Worm (Caenorhabditis elegans) whole organism, young adult: ENCODE measurements around the gene F10E7.1.

Source experiments
- B0261.1 ChIP-seq: sonication (generic microtip); optimal IDR thresholded peaks from 2 replicates; lab custom pipeline; 2016; ENCODE audit warnings: mild to moderate bottlenecking, missing genetic modification characterization, moderate library complexity, missing compliant biosample characterization
- D2030.7 ChIP-seq: fragments of 200-800 bp; sonication (Bioruptor generic); IDR thresholded peaks from 2 replicates; pipeline ENCODE4 v1.3.6; 2022; ENCODE audit warnings: missing genetic modification reagents, missing genetic modification characterization, missing compliant biosample characterization
- F23B12.7 ChIP-seq: sonication (generic microtip); optimal IDR thresholded peaks from 2 replicates; lab custom pipeline; 2017; ENCODE audit warnings: missing genetic modification characterization, mild to moderate bottlenecking, missing compliant biosample characterization, antibody characterized with exemption, moderate library complexity; ENCODE audit not compliant: insufficient read depth
- F49E8.2 ChIP-seq: sonication (generic microtip); optimal IDR thresholded peaks from 3 replicates; lab custom pipeline; 2017; ENCODE audit warnings: missing genetic modification characterization, mild to moderate bottlenecking, missing compliant biosample characterization, antibody characterized with exemption, moderate library complexity; ENCODE audit not compliant: insufficient read depth
- F55B11.4 ChIP-seq: sonication (generic microtip); optimal IDR thresholded peaks from 2 replicates; lab custom pipeline; 2016; ENCODE audit warnings: missing compliant biosample characterization, missing genetic modification characterization, borderline replicate concordance; ENCODE audit not compliant: insufficient read depth
- F57A8.1 ChIP-seq: fragments of 200-800 bp; sonication (Bioruptor generic); optimal IDR thresholded peaks from 2 replicates; lab custom pipeline; 2018; ENCODE audit warnings: mild to moderate bottlenecking, missing genetic modification characterization, moderate library complexity, missing compliant biosample characterization
- K11D2.4 ChIP-seq: fragments of 200-800 bp; sonication (Bioruptor generic); IDR thresholded peaks from 2 replicates; pipeline ENCODE4 v1.3.6; 2022; ENCODE audit warnings: missing genetic modification reagents, missing genetic modification characterization, missing compliant biosample characterization
- Y53G8AR.9 ChIP-seq: fragments of 200-800 bp; sonication (Bioruptor generic); conservative IDR thresholded peaks from 2 replicates; pipeline ENCODE4 v1.3.6; 2022; ENCODE audit warnings: missing genetic modification reagents, missing genetic modification characterization, missing compliant biosample characterization
- Y95B8A.8 ChIP-seq: fragments of 200-800 bp; sonication (Bioruptor generic); IDR thresholded peaks from 2 replicates; pipeline ENCODE4 v1.3.6; 2022; ENCODE audit warnings: missing genetic modification reagents, missing genetic modification characterization, missing compliant biosample characterization
- akir-1 ChIP-seq: fragments of 200-800 bp; sonication (Bioruptor generic); optimal IDR thresholded peaks from 2 replicates; lab custom pipeline; 2018; ENCODE audit warnings: mild to moderate bottlenecking, missing genetic modification characterization, moderate library complexity, missing compliant biosample characterization
- athp-1 ChIP-seq: sonication (generic microtip); optimal IDR thresholded peaks from 2 replicates; lab custom pipeline; 2017; ENCODE audit warnings: mild to moderate bottlenecking, missing genetic modification characterization, missing compliant biosample characterization
- bed-1 ChIP-seq: fragments of 200-800 bp; sonication (Bioruptor generic); IDR thresholded peaks from 2 replicates; pipeline ENCODE4 v1.3.6; 2022; ENCODE audit warnings: missing genetic modification reagents, missing genetic modification characterization, missing compliant biosample characterization
- bed-2 ChIP-seq: fragments of 200-800 bp; sonication (Bioruptor generic); IDR thresholded peaks from 2 replicates; pipeline ENCODE4 v1.3.6; 2022; ENCODE audit warnings: missing genetic modification reagents, missing genetic modification characterization, missing compliant biosample characterization
- ceh-58 ChIP-seq: fragments of 200-800 bp; sonication (Bioruptor generic); IDR thresholded peaks from 2 replicates; pipeline ENCODE4 v1.3.6; 2022; ENCODE audit warnings: missing genetic modification characterization, missing compliant biosample characterization
- ceh-91 ChIP-seq: fragments of 200-800 bp; sonication (Bioruptor generic); IDR thresholded peaks from 2 replicates; pipeline ENCODE4 v1.3.6; 2022; ENCODE audit warnings: missing genetic modification reagents, missing genetic modification characterization, missing compliant biosample characterization
- chd-7 ChIP-seq: sonication (generic microtip); optimal IDR thresholded peaks from 2 replicates; lab custom pipeline; 2016; ENCODE audit warnings: mild to moderate bottlenecking, missing genetic modification characterization, moderate library complexity, missing compliant biosample characterization
- die-1 ChIP-seq: sonication (generic microtip); optimal IDR thresholded peaks from 2 replicates; lab custom pipeline; 2016; ENCODE audit warnings: missing genotype, mild to moderate bottlenecking, missing genetic modification characterization, missing compliant biosample characterization
- efl-1 ChIP-seq: fragments of 150-350 bp; optimal IDR thresholded peaks from 2 replicates; lab custom pipeline; 2014; ENCODE audit warnings: missing biosample characterization, missing genetic modification reagents, missing genetic modification characterization
- egrh-3 ChIP-seq: fragments of 200-800 bp; sonication (Bioruptor generic); IDR thresholded peaks from 2 replicates; pipeline ENCODE4 v1.3.6; 2022; ENCODE audit warnings: missing genetic modification reagents, missing genetic modification characterization, missing compliant biosample characterization
- gei-17 ChIP-seq: fragments of 200-800 bp; sonication (Bioruptor generic); optimal IDR thresholded peaks from 2 replicates; lab custom pipeline; 2018; ENCODE audit warnings: mild to moderate bottlenecking, missing genetic modification characterization, missing compliant biosample characterization
- hsf-1 ChIP-seq: fragments of 200-800 bp; sonication (Bioruptor generic); IDR thresholded peaks from 2 replicates; pipeline ENCODE4 v1.3.6; 2022; ENCODE audit warnings: missing genetic modification reagents, missing genetic modification characterization, missing compliant biosample characterization
- let-607 ChIP-seq, 2 experiments: fragments of 200-800 bp in 1 of 2; sonication (Bioruptor generic) in 1 of 2; sonication (generic microtip) in 1 of 2; optimal IDR thresholded peaks; 2 replicates each; lab custom pipeline; 2016 to 2018; ENCODE audit warnings: mild to moderate bottlenecking in 2 of 2, missing compliant biosample characterization in 2 of 2, missing genetic modification characterization in 2 of 2, moderate library complexity in 2 of 2, missing genotype in 1 of 2
- lsl-1 ChIP-seq: fragments of 200-800 bp; sonication (Bioruptor generic); optimal IDR thresholded peaks from 2 replicates; lab custom pipeline; 2018; ENCODE audit warnings: mild to moderate bottlenecking, missing genetic modification characterization, moderate library complexity, missing compliant biosample characterization
- madf-10 ChIP-seq: sonication (generic microtip); optimal IDR thresholded peaks from 2 replicates; lab custom pipeline; 2016; ENCODE audit warnings: mild to moderate bottlenecking, missing genetic modification characterization, missing compliant biosample characterization
- madf-3 ChIP-seq: fragments of 200-800 bp; sonication (Bioruptor generic); IDR thresholded peaks from 2 replicates; pipeline ENCODE4 v1.3.6; 2022; ENCODE audit warnings: missing genetic modification reagents, missing genetic modification characterization, missing compliant biosample characterization
- mcd-1 ChIP-seq: fragments of 200-800 bp; sonication (Bioruptor generic); IDR thresholded peaks from 2 replicates; pipeline ENCODE4 v1.3.6; 2022; ENCODE audit warnings: missing genetic modification reagents, missing genetic modification characterization, missing compliant biosample characterization
- mel-28 ChIP-seq: sonication (generic microtip); optimal IDR thresholded peaks from 2 replicates; lab custom pipeline; 2016; ENCODE audit warnings: borderline replicate concordance, mild to moderate bottlenecking, missing genetic modification characterization, missing compliant biosample characterization
- nfyb-1 ChIP-seq: fragments of 200-800 bp; sonication (Bioruptor generic); IDR thresholded peaks from 2 replicates; pipeline ENCODE4 v1.3.6; 2022; ENCODE audit warnings: missing genetic modification reagents, missing genetic modification characterization, missing compliant biosample characterization
- nhr-27 ChIP-seq: fragments of 200-800 bp; sonication (Bioruptor generic); optimal IDR thresholded peaks from 2 replicates; lab custom pipeline; 2018; ENCODE audit warnings: mild to moderate bottlenecking, missing genetic modification characterization, moderate library complexity, missing compliant biosample characterization
- nhr-80 ChIP-seq: sonication (generic microtip); optimal IDR thresholded peaks from 2 replicates; lab custom pipeline; 2016; ENCODE audit warnings: missing genetic modification characterization, missing compliant biosample characterization
- pha-4 ChIP-seq: fragments of 150-350 bp; sonication (generic microtip); optimal IDR thresholded peaks from 2 replicates; lab custom pipeline; 2014; ENCODE audit warnings: missing biosample characterization, missing genetic modification reagents, missing genetic modification characterization
- rec-8 ChIP-seq, 2 experiments: sonication (generic microtip); optimal IDR thresholded peaks; 2 replicates each; lab custom pipeline; 2016; ENCODE audit warnings: mild to moderate bottlenecking in 2 of 2, missing genetic modification characterization in 2 of 2, missing genetic modification reagents in 2 of 2, missing genotype in 2 of 2, missing biosample characterization in 1 of 2, missing compliant biosample characterization in 1 of 2, moderate library complexity in 1 of 2
- snpc-4 ChIP-seq, 5 experiments: fragments of 150-350 bp in 1 of 5; sonication (generic microtip) in 4 of 5; optimal IDR thresholded peaks; 2 replicates each; lab custom pipeline; 2014 to 2018; ENCODE audit warnings: missing genetic modification characterization in 5 of 5, missing biosample characterization in 3 of 5, antibody characterized with exemption in 2 of 5, mild to moderate bottlenecking in 2 of 5, missing compliant biosample characterization in 2 of 5, missing genotype in 2 of 5, moderate library complexity in 2 of 5, missing genetic modification reagents in 1 of 5
- somi-1 ChIP-seq: fragments of 200-800 bp; sonication (Bioruptor generic); optimal IDR thresholded peaks from 2 replicates; lab custom pipeline; 2018; ENCODE audit warnings: mild to moderate bottlenecking, missing genetic modification characterization, missing compliant biosample characterization
- sptf-2 ChIP-seq: fragments of 200-800 bp; sonication (Bioruptor generic); optimal IDR thresholded peaks from 2 replicates; lab custom pipeline; 2018; ENCODE audit warnings: mild to moderate bottlenecking, missing genetic modification characterization, missing compliant biosample characterization
- tbx-9 ChIP-seq: sonication (generic microtip); optimal IDR thresholded peaks from 2 replicates; lab custom pipeline; 2016; ENCODE audit warnings: borderline replicate concordance, missing genetic modification characterization, inconsistent platforms, missing compliant biosample characterization
- unc-130 ChIP-seq: sonication (generic microtip); optimal IDR thresholded peaks from 2 replicates; lab custom pipeline; 2016; ENCODE audit warnings: missing genetic modification reagents, missing genetic modification characterization, missing compliant biosample characterization
- zim-3 ChIP-seq: sonication (generic microtip); optimal IDR thresholded peaks from 2 replicates; lab custom pipeline; 2017; ENCODE audit warnings: mild to moderate bottlenecking, missing genetic modification characterization, moderate library complexity, missing compliant biosample characterization
- ztf-18 ChIP-seq: sonication (generic microtip); optimal IDR thresholded peaks from 2 replicates; lab custom pipeline; 2016; ENCODE audit warnings: missing genotype, mild to moderate bottlenecking, missing genetic modification characterization, missing compliant biosample characterization
- ztf-26 ChIP-seq: sonication (generic microtip); optimal IDR thresholded peaks from 2 replicates; lab custom pipeline; 2017; ENCODE audit warnings: missing genetic modification characterization, missing compliant biosample characterization
- ztf-28 ChIP-seq: fragments of 200-800 bp; sonication (Bioruptor generic); IDR thresholded peaks from 2 replicates; pipeline ENCODE4 v1.3.6; 2022; ENCODE audit warnings: missing genetic modification reagents, missing genetic modification characterization, missing compliant biosample characterization

Gene F10E7.1

ce11 chrII:7161512-7161911 lies 35.0 kb downstream of the F10E7.1 start, which contains the start of gene C27H5.12:
TSS of gene C27H5.12 (minus strand) at chrII:7161612.
- no peak for TF ChIP-seq die-1 (tag; lab: Kevin White, UChicago)
- no peak for TF ChIP-seq ztf-18
- no peak for TF ChIP-seq snpc-4 (GFP tag; optimal IDR thresholded peaks at IDR 0.05; lab: Kevin White, UChicago)
- no peak for TF ChIP-seq snpc-4 (tag; optimal IDR thresholded peaks at IDR 0.05; lab: Kevin White, UChicago)
- TF ChIP-seq athp-1 (tag; lab: Kevin White, UChicago) = no peak
- TF ChIP-seq efl-1 (GFP tag; lab: Kevin White, UChicago) = no peak
- TF ChIP-seq madf-3 = no peak
- TF ChIP-seq Y53G8AR.9 (GFP tag; lab: Robert Waterston, UW) = no peak
- TF ChIP-seq akir-1 (GFP tag; lab: Kevin White, UChicago) = no peak

- no peak for TF ChIP-seq rec-8 (tag; optimal IDR thresholded peaks at IDR 0.05; lab: Kevin White, UChicago)
- TF ChIP-seq egrh-3 = no peak
- no peak for TF ChIP-seq K11D2.4
- TF ChIP-seq F23B12.7 (tag; lab: Kevin White, UChicago) = no peak
- TF ChIP-seq mel-28 (tag; lab: Kevin White, UChicago) = no peak
- TF ChIP-seq bed-1 (GFP tag; lab: Robert Waterston, UW) = no peak
- TF ChIP-seq gei-17 (GFP tag; lab: Kevin White, UChicago) = no peak
- TF ChIP-seq zim-3 (tag; lab: Kevin White, UChicago) = no peak
- TF ChIP-seq madf-3 = no peak
- TF ChIP-seq chd-7 (tag; lab: Kevin White, UChicago) = no peak
- TF ChIP-seq tbx-9 (tag; lab: Kevin White, UChicago) = no peak
- TF ChIP-seq somi-1 (GFP tag; lab: Kevin White, UChicago) = no peak
- TF ChIP-seq F55B11.4 (tag; lab: Kevin White, UChicago) = no peak
- no peak for TF ChIP-seq ztf-28 (GFP tag; lab: Robert Waterston, UW)
- no peak for TF ChIP-seq Y95B8A.8 (GFP tag; lab: Robert Waterston, UW)
- no peak for TF ChIP-seq unc-130 (GFP tag; lab: Kevin White, UChicago)
- TF ChIP-seq B0261.1 (tag; lab: Kevin White, UChicago) = no peak
- TF ChIP-seq D2030.7 (GFP tag; lab: Robert Waterston, UW) = no peak
- TF ChIP-seq lsl-1 = no peak
- TF ChIP-seq let-607 (tag; optimal IDR thresholded peaks at IDR 0.05; lab: Kevin White, UChicago) = no peak
These were observed 39.2 kb downstream of the F10E7.1 start, which contains the start of gene mfsd-13.2 for ce11 chrII:7165749-7166148. TSS of gene mfsd-13.2 (minus strand) at chrII:7165849.

- no peak for TF ChIP-seq mcd-1 (GFP tag; lab: Robert Waterston, UW)
- TF ChIP-seq bed-2 = no peak
- TF ChIP-seq let-607 (tag; optimal IDR thresholded peaks at IDR 0.05; lab: Kevin White, UChicago) = peak in 1 of 2 experiments; percentile 3
- peak; percentile 76 for TF ChIP-seq nhr-80 (tag; lab: Kevin White, UChicago)
These were observed 40.2 kb downstream of the F10E7.1 start for ce11 chrII:7166768-7167167.

- TF ChIP-seq Y53G8AR.9 (GFP tag; lab: Robert Waterston, UW) (no peak), pha-4 (tag; lab: Kevin White, UChicago) (no peak), chd-7 (tag; lab: Kevin White, UChicago) (no peak), hsf-1 (GFP tag; lab: Robert Waterston, UW) (no peak), akir-1 (GFP tag; lab: Kevin White, UChicago) (no peak), F57A8.1 (GFP tag; lab: Kevin White, UChicago) (no peak), nhr-27 (tag; lab: Kevin White, UChicago) (no peak), nfyb-1 (no peak), ceh-91 (no peak), bed-1 (GFP tag; lab: Robert Waterston, UW) (no peak), ceh-58 (GFP tag; lab: Robert Waterston, UW) (no peak), F49E8.2 (tag; lab: Kevin White, UChicago) (no peak), madf-10 (tag; lab: Kevin White, UChicago) (no peak), F55B11.4 (tag; lab: Kevin White, UChicago) (no peak), ztf-26 (tag; lab: Kevin White, UChicago) (no peak), lsl-1 (no peak), sptf-2 (GFP tag; lab: Kevin White, UChicago) (no peak)
- TF ChIP-seq, all 124 proteins: peak for 0
These were observed 42.2 kb downstream of the F10E7.1 start, which contains the start of gene col-36 for ce11 chrII:7168712-7169111. TSS of gene col-36 (minus strand) at chrII:7168812.
